Fruit fly (Drosophila melanogaster): Measurements from ENCODE around the gene Or1a.

DNA sequence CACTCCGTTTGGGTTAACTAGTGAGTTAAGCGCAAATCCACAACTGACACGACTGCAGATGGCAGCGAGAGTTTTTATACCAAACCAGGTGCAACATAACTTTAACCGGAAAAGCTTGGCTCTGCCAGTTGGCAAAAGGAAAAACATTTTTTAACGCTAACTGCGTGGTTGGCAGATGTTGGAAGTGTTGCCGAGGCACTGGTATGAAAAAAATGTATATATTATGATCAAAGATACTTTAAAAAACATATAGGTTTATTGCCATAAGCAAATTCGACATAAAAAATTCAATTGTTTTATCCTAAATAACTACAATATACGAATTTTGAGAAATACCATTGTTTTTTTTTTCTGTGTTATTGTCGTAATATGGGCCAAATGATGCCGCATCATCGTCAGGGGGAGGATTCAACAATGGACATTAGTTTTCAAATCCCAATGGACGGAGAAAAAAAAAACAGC is 47.9 kb upstream of the Or1a start, which contains the start of gene CG13376:
- TF ChIP-seq CG34367 (tag; optimal IDR thresholded peaks at IDR 0.05) (no peak), CG8159 (tag; optimal IDR thresholded peaks at IDR 0.05) (no peak), CG15710 (tag; optimal IDR thresholded peaks at IDR 0.05) (no peak), rn (GFP tag; IDR thresholded peaks at IDR 0.05) (no peak), CG4496 (GFP tag; IDR thresholded peaks at IDR 0.05) (no peak; the same call in 2 of the 3 replicates), CG8301 (tag; optimal IDR thresholded peaks at IDR 0.05) (peak; percentile 29), EcR (GFP tag; optimal IDR thresholded peaks at IDR 0.05) (no peak), CG13204 (GFP tag; optimal IDR thresholded peaks at IDR 0.05) (no peak), Snoo (tag; optimal IDR thresholded peaks at IDR 0.05) (no peak), D1 (tag; optimal IDR thresholded peaks at IDR 0.05) (no peak), CG12605 (GFP tag; IDR thresholded peaks at IDR 0.05) (no peak), CG14655 (GFP tag; optimal IDR thresholded peaks at IDR 0.05) (no peak), CG9948 (tag; optimal IDR thresholded peaks at IDR 0.05) (no peak)

Measured in whole organism, pupa.